Worm (Caenorhabditis elegans) whole organism, mixed stage, embryonic: ENCODE measurements around the gene kvs-2.

Experiments
- blmp-1 ChIP-seq: fragments of 150-350 bp; optimal IDR thresholded peaks from 2 replicates; lab custom pipeline; 2014; ENCODE audit warnings: missing biosample characterization, missing genetic modification characterization
- ceh-43 ChIP-seq: fragments of 200-800 bp; sonication (Bioruptor generic); optimal IDR thresholded peaks from 2 replicates; lab custom pipeline; 2018; ENCODE audit warnings: mild to moderate bottlenecking, missing genetic modification characterization, moderate library complexity, missing compliant biosample characterization
- ceh-83 ChIP-seq: fragments of 200-800 bp; sonication (Bioruptor generic); optimal IDR thresholded peaks from 2 replicates; lab custom pipeline; 2018; ENCODE audit warnings: mild to moderate bottlenecking, missing genetic modification characterization, missing compliant biosample characterization
- ces-1 ChIP-seq: fragments of 150-350 bp; optimal IDR thresholded peaks from 2 replicates; lab custom pipeline; 2014; ENCODE audit warnings: missing biosample characterization, missing genetic modification reagents, missing genetic modification characterization
- cnd-1 ChIP-seq: fragments of 200-800 bp; sonication (Bioruptor generic); optimal IDR thresholded peaks from 2 replicates; lab custom pipeline; 2018; ENCODE audit warnings: mild to moderate bottlenecking, missing genetic modification characterization, missing compliant biosample characterization
- elt-1 ChIP-seq: sonication (generic microtip); optimal IDR thresholded peaks from 2 replicates; lab custom pipeline; 2017; ENCODE audit warnings: missing genetic modification characterization, mild to moderate bottlenecking, missing compliant biosample characterization, antibody characterized with exemption, moderate library complexity, borderline replicate concordance; ENCODE audit not compliant: insufficient read depth
- elt-3 ChIP-seq: fragments of 150-350 bp; optimal IDR thresholded peaks from 2 replicates; lab custom pipeline; 2014; ENCODE audit warnings: missing biosample characterization, missing genetic modification characterization
- ham-2 ChIP-seq: fragments of 200-800 bp; sonication (Bioruptor generic); optimal IDR thresholded peaks from 2 replicates; lab custom pipeline; 2018; ENCODE audit warnings: mild to moderate bottlenecking, missing genetic modification characterization, missing compliant biosample characterization
- hlh-1 ChIP-seq: fragments of 150-350 bp; optimal IDR thresholded peaks from 2 replicates; lab custom pipeline; 2014; ENCODE audit warnings: missing biosample characterization, missing genetic modification reagents, missing genetic modification characterization
- lin-13 ChIP-seq: fragments of 150-350 bp; optimal IDR thresholded peaks from 2 replicates; lab custom pipeline; 2014; ENCODE audit warnings: missing biosample characterization, missing genetic modification characterization
- lin-32 ChIP-seq: fragments of 200-800 bp; sonication (Bioruptor generic); optimal IDR thresholded peaks from 2 replicates; lab custom pipeline; 2018; ENCODE audit warnings: mild to moderate bottlenecking, missing genetic modification characterization, missing compliant biosample characterization
- lsy-2 ChIP-seq: fragments of 150-350 bp; optimal IDR thresholded peaks from 2 replicates; lab custom pipeline; 2014; ENCODE audit warnings: missing biosample characterization, missing genetic modification characterization
- mep-1 ChIP-seq: fragments of 150-350 bp; optimal IDR thresholded peaks from 2 replicates; lab custom pipeline; 2017; ENCODE audit warnings: missing biosample characterization, missing genetic modification reagents, missing genetic modification characterization, inconsistent platforms
- nhr-2 ChIP-seq: fragments of 150-350 bp; optimal IDR thresholded peaks from 2 replicates; lab custom pipeline; 2014; ENCODE audit warnings: missing biosample characterization, missing genetic modification characterization
- nhr-237 ChIP-seq: fragments of 150-350 bp; optimal IDR thresholded peaks from 2 replicates; lab custom pipeline; 2014; ENCODE audit warnings: missing biosample characterization, missing genetic modification characterization
- nhr-76 ChIP-seq: sonication (generic microtip); optimal IDR thresholded peaks from 2 replicates; lab custom pipeline; 2017; ENCODE audit warnings: missing biosample characterization, missing genetic modification characterization
- sem-2 ChIP-seq: fragments of 200-800 bp; sonication (Bioruptor generic); optimal IDR thresholded peaks from 2 replicates; lab custom pipeline; 2018; ENCODE audit warnings: mild to moderate bottlenecking, missing genetic modification characterization, missing compliant biosample characterization
- snpc-4 ChIP-seq: fragments of 150-350 bp; optimal IDR thresholded peaks from 2 replicates; lab custom pipeline; 2014; ENCODE audit warnings: missing biosample characterization, missing genetic modification characterization
- sptf-1 ChIP-seq: sonication (generic microtip); optimal IDR thresholded peaks from 2 replicates; lab custom pipeline; 2017; ENCODE audit warnings: mild to moderate bottlenecking, missing genetic modification characterization, moderate library complexity, missing compliant biosample characterization
- unc-120 ChIP-seq: sonication (generic microtip); optimal IDR thresholded peaks from 2 replicates; lab custom pipeline; 2017; ENCODE audit warnings: missing genetic modification characterization, missing compliant biosample characterization; ENCODE audit not compliant: poor library complexity, severe bottlenecking
- unc-62 ChIP-seq: fragments of 150-350 bp; optimal IDR thresholded peaks from 2 replicates; lab custom pipeline; 2014; ENCODE audit warnings: missing biosample characterization, missing genetic modification reagents, missing genetic modification characterization
- zip-8 ChIP-seq: fragments of 150-350 bp; optimal IDR thresholded peaks from 2 replicates; lab custom pipeline; 2014; ENCODE audit warnings: missing biosample characterization, missing genetic modification characterization

The kvs-2 gene

DNA sequence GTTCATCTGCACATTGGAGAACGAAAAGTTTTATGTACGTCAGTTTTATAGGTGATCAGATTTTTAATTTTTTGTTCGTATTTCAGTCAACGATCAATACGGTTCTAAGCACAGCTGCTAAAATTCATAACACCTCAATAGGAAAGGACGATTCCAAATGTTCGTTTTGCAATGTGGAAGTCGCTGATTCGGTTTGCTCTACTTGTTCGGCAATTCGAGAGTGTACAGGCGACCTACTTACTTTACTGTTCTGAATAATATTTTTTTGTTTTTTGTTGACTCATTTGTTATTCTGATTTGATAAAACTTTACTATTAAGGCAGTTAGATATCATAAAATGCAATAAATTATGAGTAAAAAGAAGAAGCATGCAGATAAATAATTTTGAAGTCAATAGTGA lies 23.5 kb downstream of the kvs-2 start:
- TF ChIP-seq ceh-43 (GFP tag; lab: Kevin White, UChicago) (no peak), lin-13 (tag; lab: Kevin White, UChicago) (no peak), hlh-1 (tag; lab: Kevin White, UChicago) (no peak), cnd-1 (no peak), mep-1 (tag; lab: Kevin White, UChicago) (no peak)

DNA sequence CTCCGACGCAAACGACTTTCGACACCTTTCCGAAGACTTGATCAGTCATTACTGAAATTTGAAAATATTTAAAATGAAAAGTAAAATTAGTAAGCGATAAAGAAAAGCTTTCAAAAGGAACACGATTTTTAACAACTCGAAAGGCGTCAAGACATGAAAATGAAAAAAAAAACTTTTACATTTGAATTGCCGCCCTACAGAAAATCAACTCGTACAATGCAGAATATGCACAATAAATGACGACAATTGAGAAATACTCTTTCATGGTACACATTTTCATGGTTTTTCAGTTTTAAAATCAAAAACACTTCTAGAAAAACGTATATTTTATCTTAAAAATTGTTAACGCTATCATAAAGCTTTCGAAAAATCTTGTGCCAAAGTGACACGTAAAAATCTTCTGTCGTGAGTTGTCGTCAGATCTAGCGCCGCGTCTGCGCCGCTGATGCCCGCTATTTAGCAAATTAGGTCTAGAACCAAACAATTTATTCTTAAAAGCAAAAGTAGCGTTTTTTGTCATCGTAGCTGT lies 25.7 kb downstream of the kvs-2 start, which contains the start of gene sqv-4:
Gene sqv-4, minus strand, starts transcription at position 51 of the 529 bp plus-strand sequence.
- no peak for TF ChIP-seq lsy-2
- TF ChIP-seq unc-62 (GFP tag; lab: Kevin White, UChicago) = no peak
- TF ChIP-seq hlh-1 (tag; lab: Kevin White, UChicago) = no peak
- no peak for TF ChIP-seq sptf-1 (tag; lab: Kevin White, UChicago)
- TF ChIP-seq blmp-1 (tag; lab: Kevin White, UChicago) = no peak
- TF ChIP-seq zip-8 = no peak
- no peak for TF ChIP-seq ces-1
- TF ChIP-seq ham-2 (GFP tag; lab: Kevin White, UChicago) = no peak
- no peak for TF ChIP-seq unc-120 (tag; lab: Kevin White, UChicago)
- no peak for TF ChIP-seq sem-2 (GFP tag; lab: Kevin White, UChicago)
- TF ChIP-seq ceh-83 (GFP tag; lab: Kevin White, UChicago) = no peak
- no peak for TF ChIP-seq cnd-1

DNA sequence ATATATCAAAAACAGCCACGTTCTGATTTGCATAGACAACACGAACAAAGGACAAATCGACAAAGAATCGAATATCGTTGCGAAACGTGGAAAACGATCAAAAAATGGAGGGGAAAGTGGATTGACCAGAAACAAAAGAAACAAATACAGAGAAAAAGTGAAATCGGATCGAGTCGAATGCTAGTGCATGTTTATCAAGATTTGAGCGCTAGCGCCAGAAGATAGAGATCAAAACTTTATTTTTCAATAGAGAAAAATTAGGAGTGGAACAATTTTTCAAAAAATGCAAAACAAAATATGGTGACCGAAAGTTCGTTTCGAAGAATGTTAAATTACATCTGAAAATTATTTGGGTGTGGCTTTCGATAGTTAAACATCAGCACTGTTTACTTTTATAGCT lies 26.2 kb downstream of the kvs-2 start:
- TF ChIP-seq hlh-1 (tag; lab: Kevin White, UChicago) (no peak), elt-1 (tag; lab: Kevin White, UChicago) (peak; percentile 69)

DNA sequence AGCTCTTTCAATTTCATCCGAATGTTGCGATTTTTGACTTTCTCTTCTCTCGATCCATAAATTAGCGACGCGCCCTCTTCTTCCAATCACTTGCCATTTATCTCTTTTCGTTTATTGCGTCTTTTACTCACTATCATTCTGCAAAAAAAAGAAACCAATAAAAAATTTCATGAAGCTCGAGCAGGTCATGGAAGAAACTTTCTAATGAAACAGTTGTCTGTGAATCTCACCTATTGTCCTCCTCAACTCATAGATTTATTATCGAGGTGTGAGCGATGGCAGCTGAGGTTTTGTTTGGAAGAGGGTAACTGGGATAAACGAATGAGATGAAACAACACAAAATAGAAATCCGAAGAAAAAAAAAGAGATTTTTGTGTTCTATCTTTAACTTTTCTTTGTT lies 28.4 kb downstream of the kvs-2 start:
- no peak for TF ChIP-seq lin-32 (GFP tag; lab: Kevin White, UChicago)
- no peak for TF ChIP-seq elt-3 (tag; lab: Kevin White, UChicago)
- TF ChIP-seq unc-120 (tag; lab: Kevin White, UChicago) = no peak
- TF ChIP-seq lin-13 (tag; lab: Kevin White, UChicago) = no peak
- TF ChIP-seq snpc-4 (tag; lab: Kevin White, UChicago) = no peak

DNA sequence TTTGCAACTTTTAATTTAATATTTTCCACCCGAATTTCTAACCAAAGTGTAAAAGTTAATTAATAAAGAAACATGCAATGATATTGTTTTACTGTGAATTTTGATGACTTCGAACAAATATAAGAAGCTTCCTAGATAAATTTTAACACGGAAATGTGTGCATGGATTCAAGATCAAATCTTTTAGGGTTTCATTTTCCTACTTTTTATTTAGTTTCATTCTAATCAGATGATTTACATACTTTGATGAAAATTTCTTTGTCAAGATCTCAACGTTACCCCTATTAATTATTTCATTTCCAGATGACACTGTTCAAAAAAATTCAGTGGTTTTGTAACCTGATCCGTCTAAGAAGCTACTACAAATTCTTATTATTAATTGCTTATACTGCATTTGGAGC lies 31.5 kb downstream of the kvs-2 start, which contains the start of gene twk-12:
Gene twk-12, plus strand, starts transcription at position 301 of the 400 bp plus-strand sequence.
- no peak for TF ChIP-seq nhr-2 (tag; lab: Kevin White, UChicago)
- TF ChIP-seq mep-1 (tag; lab: Kevin White, UChicago) = no peak
- no peak for TF ChIP-seq snpc-4 (tag; lab: Kevin White, UChicago)

DNA sequence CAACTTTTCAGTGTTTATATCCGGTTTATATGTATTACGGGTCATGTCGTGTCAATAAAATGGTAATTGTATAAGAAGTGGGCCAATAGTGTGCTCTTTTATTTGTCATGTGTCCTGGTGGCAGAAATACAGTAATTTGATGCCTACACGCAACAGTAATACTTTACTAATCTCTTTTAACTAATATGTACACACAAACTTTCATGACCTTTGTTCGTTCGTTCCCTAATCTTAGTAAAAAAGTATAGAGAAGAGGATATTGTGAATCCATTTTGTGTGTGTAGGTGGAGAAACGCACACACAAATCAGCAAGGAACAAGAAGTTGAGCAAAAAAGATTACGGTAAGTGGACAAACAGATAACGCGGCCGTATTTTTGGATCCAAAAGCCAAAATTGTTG lies 35.0 kb downstream of the kvs-2 start:
- TF ChIP-seq ces-1 = no peak
- TF ChIP-seq nhr-2 (tag; lab: Kevin White, UChicago) = peak; percentile 51

DNA sequence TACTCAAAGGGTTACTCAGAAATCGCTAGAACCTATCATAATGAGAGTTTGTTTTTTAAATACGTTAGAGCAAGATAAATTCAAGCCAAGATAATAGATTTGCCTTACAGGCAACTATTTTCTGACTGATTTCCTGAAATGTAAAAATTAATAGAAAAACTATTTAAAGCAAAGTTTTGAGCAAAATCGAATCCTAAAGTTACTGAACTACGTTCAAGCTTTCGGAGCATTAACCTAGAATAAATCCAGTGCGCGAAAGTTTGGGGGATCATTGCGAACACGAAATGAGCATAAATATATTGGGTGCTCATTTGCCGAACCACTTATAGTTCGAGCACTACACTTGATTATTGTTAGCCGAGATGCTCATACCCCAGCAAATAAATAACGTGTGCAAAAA lies 35.8 kb downstream of the kvs-2 start, which contains the start of gene ceh-22:
Gene ceh-22, plus strand, starts transcription at position 301 of the 400 bp plus-strand sequence.
- TF ChIP-seq ham-2 (GFP tag; lab: Kevin White, UChicago) (no peak), unc-120 (tag; lab: Kevin White, UChicago) (no peak)
- TF ChIP-seq, all 35 proteins: peak for 0

DNA sequence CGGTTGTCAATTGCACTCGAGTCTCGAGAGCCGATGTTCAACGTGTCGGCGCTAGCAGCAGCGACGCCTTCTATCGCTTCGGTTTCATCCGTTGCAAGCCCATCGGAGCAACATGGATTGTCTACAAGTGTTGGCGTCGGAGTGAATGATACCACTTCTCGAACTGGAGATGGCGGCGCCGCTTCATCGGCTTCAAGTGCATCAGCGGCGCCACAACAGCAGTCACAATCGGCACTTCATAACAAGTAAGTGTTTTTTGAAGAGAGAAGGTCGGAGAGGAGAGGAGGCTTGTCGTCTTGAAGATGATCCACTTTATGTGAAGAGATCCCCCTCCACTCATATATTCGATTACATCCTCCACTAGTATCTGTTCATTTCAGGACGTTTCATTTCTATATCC lies 36.8 kb downstream of the kvs-2 start:
- TF ChIP-seq lsy-2 (no peak), nhr-76 (tag; lab: Kevin White, UChicago) (no peak), ces-1 (peak; percentile 2), ham-2 (GFP tag; lab: Kevin White, UChicago) (no peak), nhr-237 (tag; lab: Kevin White, UChicago) (no peak), hlh-1 (tag; lab: Kevin White, UChicago) (no peak)
- TF ChIP-seq, all 35 proteins: peak for 1

DNA sequence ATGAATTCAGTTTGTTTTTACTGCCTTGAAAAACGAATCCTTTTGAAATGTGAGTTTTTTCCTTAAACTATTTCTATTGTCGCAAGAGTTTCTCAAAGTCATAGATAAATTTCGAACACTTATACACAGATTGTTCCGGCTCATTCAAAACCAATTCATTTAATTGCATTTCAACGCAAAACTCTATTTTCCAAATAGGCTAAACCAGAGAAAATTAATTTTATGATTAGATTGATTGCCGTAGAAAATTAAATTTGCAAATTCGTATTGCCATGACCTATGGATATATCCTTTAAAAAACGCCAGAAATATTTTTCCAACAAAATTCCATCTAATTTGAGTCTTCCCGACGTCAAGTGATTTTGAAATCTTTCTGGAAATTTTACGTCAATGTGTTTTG lies 40.2 kb downstream of the kvs-2 start:
- TF ChIP-seq ces-1 (peak; percentile 81), ham-2 (GFP tag; lab: Kevin White, UChicago) (no peak)
